Fruit fly (Drosophila melanogaster): Measurements from ENCODE around the gene CG34345.
A peak's percentile ranks its signal among the peaks of the same experiment; 100 is the strongest.

CG34345 gene

dm6 chr2L:6622642-6623162 is at the start of gene CG34345 (continued):
- TF ChIP-seq dimm (GFP tag; IDR thresholded peaks at IDR 0.05): no peak
- TF ChIP-seq Pdp1 (GFP tag; optimal IDR thresholded peaks at IDR 0.05): peak in 1 of 2 experiments; percentile 97
- TF ChIP-seq CG17568 (GFP tag; optimal IDR thresholded peaks at IDR 0.05): no peak
- TF ChIP-seq CG11560 (tag; IDR thresholded peaks at IDR 0.05): no peak
- TF ChIP-seq maf-S (GFP tag; optimal IDR thresholded peaks at IDR 0.05): peak; percentile 6
- TF ChIP-seq zen (tag; optimal IDR thresholded peaks at IDR 0.05): no peak
- no peak for TF ChIP-seq CG4707 (GFP tag; optimal IDR thresholded peaks at IDR 0.05)
- no peak for TF ChIP-seq CG18619 (GFP tag; optimal IDR thresholded peaks at IDR 0.05)
- no peak for TF ChIP-seq CG17186 (GFP tag; optimal IDR thresholded peaks at IDR 0.05)
- TF ChIP-seq CG12744 (GFP tag; optimal IDR thresholded peaks at IDR 0.05): no peak
- TF ChIP-seq nom (GFP tag; optimal IDR thresholded peaks at IDR 0.05): no peak
- TF ChIP-seq Fer1 (GFP tag; optimal IDR thresholded peaks at IDR 0.05): no peak
- TF ChIP-seq Tbp (GFP tag; optimal IDR thresholded peaks at IDR 0.05): no peak
- no peak for TF ChIP-seq CG9437 (GFP tag; optimal IDR thresholded peaks at IDR 0.05)
- TF ChIP-seq unc-4 (GFP tag; IDR thresholded peaks at IDR 0.05; ENCODE audit: partially characterized antibody): peak; percentile 61
- no peak for TF ChIP-seq Camta (GFP tag; optimal IDR thresholded peaks at IDR 0.05)
- TF ChIP-seq CG31441 (GFP tag; IDR thresholded peaks at IDR 0.05): no peak
- TF ChIP-seq sqz (GFP tag; optimal IDR thresholded peaks at IDR 0.05): no peak
- no peak for TF ChIP-seq caup (GFP tag; optimal IDR thresholded peaks at IDR 0.05; ENCODE audit: severe bottlenecking)
- TF ChIP-seq CG2678 (tag; optimal IDR thresholded peaks at IDR 0.05): no peak
- TF ChIP-seq kay (GFP tag; optimal IDR thresholded peaks at IDR 0.05): no peak
- TF ChIP-seq CG13775 (GFP tag; optimal IDR thresholded peaks at IDR 0.05): no peak
- no peak for TF ChIP-seq CG11696 (GFP tag; IDR thresholded peaks at IDR 0.05)
- peak; percentile 31 for TF ChIP-seq Sry-δ (GFP tag; optimal IDR thresholded peaks at IDR 0.05)
- TF ChIP-seq CG17802 (tag; optimal IDR thresholded peaks at IDR 0.05): no peak
- TF ChIP-seq Dip3 (GFP tag; optimal IDR thresholded peaks at IDR 0.05): no peak
- no peak for TF ChIP-seq sr (GFP tag; IDR thresholded peaks at IDR 0.05)
- no peak for TF ChIP-seq Ada2b (GFP tag; IDR thresholded peaks at IDR 0.05)
- TF ChIP-seq sna (GFP tag; IDR thresholded peaks at IDR 0.05; ENCODE audit: partially characterized antibody): peak; percentile 64
- peak; percentile 31; the same call in 1 of the 2 replicates for TF ChIP-seq CG9932 (GFP tag; IDR thresholded peaks at IDR 0.05)
- TF ChIP-seq Dll (GFP tag; IDR thresholded peaks at IDR 0.05; ENCODE audit: partially characterized antibody): peak; percentile 59; the same call in 3 of the 4 replicates
- TF ChIP-seq Poxn (GFP tag; IDR thresholded peaks at IDR 0.05): no peak
- no peak for TF ChIP-seq dati (GFP tag; IDR thresholded peaks at IDR 0.05)
- TF ChIP-seq Hey (tag; optimal IDR thresholded peaks at IDR 0.05): no peak
- TF ChIP-seq CG11398 (GFP tag; optimal IDR thresholded peaks at IDR 0.05): no peak
- no peak for TF ChIP-seq PHDP (tag; optimal IDR thresholded peaks at IDR 0.05)
- no peak for TF ChIP-seq onecut (GFP tag; IDR thresholded peaks at IDR 0.05)
- TF ChIP-seq CG34224 (GFP tag; IDR thresholded peaks at IDR 0.05; ENCODE audit: partially characterized antibody): peak; percentile 75
- no peak for TF ChIP-seq hb (GFP tag; IDR thresholded peaks at IDR 0.05; ENCODE audit: partially characterized antibody)
- TF ChIP-seq CG12104 (GFP tag; optimal IDR thresholded peaks at IDR 0.05): no peak
- no peak for TF ChIP-seq az2 (GFP tag; optimal IDR thresholded peaks at IDR 0.05)
- peak; percentile 2 for TF ChIP-seq CG12659 (GFP tag; optimal IDR thresholded peaks at IDR 0.05)
- TF ChIP-seq CG18764 (GFP tag; optimal IDR thresholded peaks at IDR 0.05): no peak
- no peak for TF ChIP-seq hkb (optimal IDR thresholded peaks at IDR 0.05)
- TF ChIP-seq hkb (GFP tag; IDR thresholded peaks at IDR 0.05): peak; percentile 18; the same call in 1 of the 2 replicates
- TF ChIP-seq schlank (tag; optimal IDR thresholded peaks at IDR 0.05): no peak
- no peak for TF ChIP-seq wdn (GFP tag; IDR thresholded peaks at IDR 0.05)
- TF ChIP-seq CG10565 (GFP tag; optimal IDR thresholded peaks at IDR 0.05): no peak
- no peak for TF ChIP-seq CG11695 (GFP tag; IDR thresholded peaks at IDR 0.05)
- TF ChIP-seq Chrac-16 (GFP tag; optimal IDR thresholded peaks at IDR 0.05): peak; percentile 9
- TF ChIP-seq CG12299 (tag; optimal IDR thresholded peaks at IDR 0.05): no peak

All from whole organism, embryonic.